Fruit fly (Drosophila melanogaster) S2 (cell line): Measurements from ENCODE around the gene Keap1.

Experiments
- CG8478 ChIP-seq: fragments of >200 bp; optimal IDR thresholded peaks from 2 replicates; lab custom pipeline; 2018
- CTCF ChIP-seq, 2 experiments: fragments of >200 bp; optimal IDR thresholded peaks; 2 replicates each; lab custom pipeline; 2018

- TF ChIP-seq CTCF (optimal IDR thresholded peaks at IDR 0.05; lab: Kevin White, UChicago) (no peak), CG8478 (lab: Kevin White, UChicago) (no peak)
Observed at dm6 chr3R:17082471-17082870, 2.7 kb upstream of the Keap1 start.
